Worm (Caenorhabditis elegans) whole organism, early embryonic: ENCODE data around the gene apy-1.

Experiments used
- ama-1 ChIP-seq: fragments of 150-350 bp; optimal IDR thresholded peaks from 2 replicates; lab custom pipeline; 2014
- sea-1 ChIP-seq: fragments of 200-800 bp; sonication (Bioruptor generic); conservative IDR thresholded peaks from 2 replicates; pipeline ENCODE4 v1.3.6; 2022; ENCODE audit warnings: missing genetic modification characterization, missing compliant biosample characterization

- TF ChIP-seq ama-1 (no peak), sea-1 (no peak)
Observed at ce11 chrX:7540033-7540432, 29.5 kb downstream of the apy-1 start, which contains the start of gene glb-16.
